Fruit fly (Drosophila melanogaster) whole organism, embryonic: ENCODE results near the gene mRpL16.

Experiments used
- B-H1 ChIP-seq: fragments of 200-800 bp; sonication (Bioruptor generic); IDR thresholded peaks from 3 replicates; pipeline ENCODE4 v1.3.6; 2022; ENCODE audit warnings: missing biosample characterization, missing genetic modification characterization
- BtbVII ChIP-seq: fragments of 200-800 bp; sonication (Bioruptor generic); optimal IDR thresholded peaks from 3 replicates; lab custom pipeline; 2017; ENCODE audit warnings: missing biosample characterization, mild to moderate bottlenecking, missing genetic modification characterization
- CG11093 ChIP-seq: fragments of 200-800 bp; sonication (Bioruptor generic); IDR thresholded peaks from 3 replicates; pipeline ENCODE4 v1.3.6; 2022; ENCODE audit warnings: missing biosample characterization, missing genetic modification characterization
- CG11723 ChIP-seq: fragments of 200-800 bp; sonication (Bioruptor generic); optimal IDR thresholded peaks from 2 replicates; lab custom pipeline; 2017; ENCODE audit warnings: missing biosample characterization, mild to moderate bottlenecking, missing genetic modification characterization
- CG12769 ChIP-seq: fragments of 200-800 bp; sonication (Bioruptor generic); optimal IDR thresholded peaks from 2 replicates; lab custom pipeline; 2019; ENCODE audit warnings: missing biosample characterization, mild to moderate bottlenecking, missing genetic modification characterization, moderate library complexity
- CG13296 ChIP-seq: fragments of 200-800 bp; sonication (Bioruptor generic); optimal IDR thresholded peaks from 3 replicates; lab custom pipeline; 2018; ENCODE audit warnings: missing biosample characterization, mild to moderate bottlenecking, missing genetic modification characterization
- CG14965 ChIP-seq: fragments of 200-800 bp; sonication (Bioruptor generic); optimal IDR thresholded peaks from 2 replicates; lab custom pipeline; 2016; ENCODE audit warnings: missing biosample characterization, missing genetic modification characterization, borderline replicate concordance
- CG15479 ChIP-seq: fragments of 200-800 bp; sonication (Bioruptor generic); optimal IDR thresholded peaks from 3 replicates; lab custom pipeline; 2019; ENCODE audit warnings: missing biosample characterization, mild to moderate bottlenecking, missing genetic modification characterization, moderate library complexity
- CG1602 ChIP-seq: fragments of 200-800 bp; sonication (Bioruptor generic); optimal IDR thresholded peaks from 3 replicates; lab custom pipeline; 2016; ENCODE audit warnings: missing biosample characterization, missing genetic modification characterization
- CG17328 ChIP-seq: fragments of 200-800 bp; sonication (Bioruptor generic); IDR thresholded peaks from 2 replicates; pipeline ENCODE4 v1.3.6; 2022; ENCODE audit warnings: missing biosample characterization, missing genetic modification characterization
- CG17612 ChIP-seq: fragments of 200-800 bp; sonication (Bioruptor generic); IDR thresholded peaks from 2 replicates; pipeline ENCODE4 v1.3.6; 2022; ENCODE audit warnings: missing biosample characterization, missing genetic modification characterization
- CG3995 ChIP-seq: fragments of 200-800 bp; sonication (Bioruptor generic); optimal IDR thresholded peaks from 3 replicates; lab custom pipeline; 2016; ENCODE audit warnings: missing biosample characterization, missing genetic modification characterization
- CG4360 ChIP-seq: fragments of 200-800 bp; sonication (Bioruptor generic); IDR thresholded peaks from 2 replicates; pipeline ENCODE4 v1.3.6; 2022; ENCODE audit warnings: missing biosample characterization, missing genetic modification characterization
- CG43689 ChIP-seq: fragments of 200-800 bp; sonication (Bioruptor generic); IDR thresholded peaks from 2 replicates; pipeline ENCODE4 v1.3.6; 2022; ENCODE audit warnings: missing biosample characterization, missing genetic modification characterization
- CG6683 ChIP-seq: fragments of 200-800 bp; sonication (Bioruptor generic); optimal IDR thresholded peaks from 2 replicates; lab custom pipeline; 2017; ENCODE audit warnings: missing biosample characterization, mild to moderate bottlenecking, missing genetic modification characterization, missing genetic modification reagents
- CG6689 ChIP-seq: fragments of 200-800 bp; sonication (Bioruptor generic); IDR thresholded peaks from 2 replicates; pipeline ENCODE4 v1.3.6; 2022; ENCODE audit warnings: missing biosample characterization, missing genetic modification characterization
- CG8478 ChIP-seq: fragments of >200 bp; optimal IDR thresholded peaks from 2 replicates; lab custom pipeline; 2018
- CG8924 ChIP-seq: fragments of 200-800 bp; optimal IDR thresholded peaks from 3 replicates; lab custom pipeline; 2019; ENCODE audit warnings: missing biosample characterization, mild to moderate bottlenecking, missing genetic modification characterization, moderate library complexity
- CG9876 ChIP-seq: fragments of 200-800 bp; sonication (Bioruptor generic); optimal IDR thresholded peaks from 2 replicates; lab custom pipeline; 2016; ENCODE audit warnings: missing biosample characterization, missing genetic modification characterization
- Dbx ChIP-seq: fragments of 200-800 bp; sonication (Bioruptor generic); IDR thresholded peaks from 3 replicates; pipeline ENCODE4 v1.3.6; 2022; ENCODE audit warnings: missing biosample characterization, missing genetic modification characterization
- Dek ChIP-seq: fragments of 200-800 bp; sonication (Bioruptor generic); optimal IDR thresholded peaks from 3 replicates; lab custom pipeline; 2019; ENCODE audit warnings: missing biosample characterization, mild to moderate bottlenecking, missing genetic modification characterization, moderate library complexity
- HLH54F ChIP-seq: fragments of 200-800 bp; sonication (Bioruptor generic); optimal IDR thresholded peaks from 3 replicates; lab custom pipeline; 2016; ENCODE audit warnings: missing biosample characterization, missing genetic modification characterization
- Mad ChIP-seq: fragments of 200-800 bp; sonication (Bioruptor generic); optimal IDR thresholded peaks from 2 replicates; lab custom pipeline; 2016; ENCODE audit warnings: missing biosample characterization, missing genetic modification characterization
- Mes4 ChIP-seq: fragments of 200-800 bp; sonication (Bioruptor generic); optimal IDR thresholded peaks from 2 replicates; lab custom pipeline; 2016; ENCODE audit warnings: missing biosample characterization, missing genetic modification characterization
- NK7.1 ChIP-seq: fragments of 200-800 bp; sonication (Bioruptor generic); optimal IDR thresholded peaks from 3 replicates; lab custom pipeline; 2016; ENCODE audit warnings: missing biosample characterization, missing genetic modification characterization
- Side ChIP-seq: fragments of 200-800 bp; sonication (Bioruptor generic); optimal IDR thresholded peaks from 2 replicates; lab custom pipeline; 2016; ENCODE audit warnings: missing biosample characterization, missing genetic modification characterization
- Stat92E ChIP-seq, 3 experiments: fragments of >200 bp in 2 of 3; fragments of 200-800 bp in 1 of 3; sonication (Bioruptor generic) in 1 of 3; optimal IDR thresholded peaks; 2 replicates each; lab custom pipeline; 2017 to 2019; ENCODE audit warnings: missing biosample characterization in 3 of 3, missing genetic modification characterization in 3 of 3, mild to moderate bottlenecking in 1 of 3, moderate library complexity in 1 of 3
- Vsx1 ChIP-seq: fragments of 200-800 bp; sonication (Bioruptor generic); optimal IDR thresholded peaks from 2 replicates; lab custom pipeline; 2017; ENCODE audit warnings: missing biosample characterization, mild to moderate bottlenecking, missing genetic modification characterization, missing genetic modification reagents
- ase ChIP-seq: fragments of 200-800 bp; sonication (Bioruptor generic); IDR thresholded peaks from 3 replicates; pipeline ENCODE4 v1.3.6; 2022; ENCODE audit warnings: missing biosample characterization, missing genetic modification characterization
- bowl ChIP-seq: fragments of 200-800 bp; sonication (Bioruptor generic); IDR thresholded peaks from 2 replicates; pipeline ENCODE4 v1.3.6; 2022; ENCODE audit warnings: missing biosample characterization, missing genetic modification characterization
- btn ChIP-seq: fragments of 200-800 bp; sonication (Bioruptor generic); optimal IDR thresholded peaks from 2 replicates; lab custom pipeline; 2016; ENCODE audit warnings: missing biosample characterization, missing genetic modification characterization
- caup ChIP-seq: fragments of 200-800 bp; sonication (Bioruptor generic); optimal IDR thresholded peaks from 3 replicates; lab custom pipeline; 2017; ENCODE audit warnings: missing biosample characterization, mild to moderate bottlenecking, missing genetic modification characterization, moderate library complexity; ENCODE audit not compliant: severe bottlenecking
- cg ChIP-seq: fragments of 200-800 bp; sonication (Bioruptor generic); optimal IDR thresholded peaks from 3 replicates; lab custom pipeline; 2019; ENCODE audit warnings: missing biosample characterization, mild to moderate bottlenecking, missing genetic modification characterization, moderate library complexity
- dan ChIP-seq: fragments of 200-800 bp; sonication (Bioruptor generic); IDR thresholded peaks from 2 replicates; pipeline ENCODE4 v1.3.6; 2022; ENCODE audit warnings: missing biosample characterization, missing genetic modification characterization
- dm ChIP-seq: fragments of 200-800 bp; sonication (Bioruptor generic); optimal IDR thresholded peaks from 3 replicates; lab custom pipeline; 2016; ENCODE audit warnings: missing biosample characterization, missing genetic modification characterization
- dmrt99B ChIP-seq: fragments of 200-800 bp; sonication (Bioruptor generic); optimal IDR thresholded peaks from 2 replicates; lab custom pipeline; 2018; ENCODE audit warnings: missing biosample characterization, mild to moderate bottlenecking, missing genetic modification characterization, moderate library complexity
- emc ChIP-seq: fragments of 200-800 bp; sonication (Bioruptor generic); optimal IDR thresholded peaks from 2 replicates; lab custom pipeline; 2016; ENCODE audit warnings: missing biosample characterization, missing genetic modification characterization
- ftz-f1 ChIP-seq: fragments of 200-800 bp; sonication (Bioruptor generic); optimal IDR thresholded peaks from 2 replicates; lab custom pipeline; 2016; ENCODE audit warnings: missing biosample characterization, missing genetic modification characterization
- jing ChIP-seq: fragments of 200-800 bp; sonication (Bioruptor generic); optimal IDR thresholded peaks from 2 replicates; lab custom pipeline; 2018; ENCODE audit warnings: missing biosample characterization, mild to moderate bottlenecking, missing genetic modification characterization
- lbe ChIP-seq: fragments of 200-800 bp; sonication (Bioruptor generic); optimal IDR thresholded peaks from 2 replicates; lab custom pipeline; 2016; ENCODE audit warnings: missing biosample characterization, mild to moderate bottlenecking, missing genetic modification characterization
- nau ChIP-seq: fragments of 200-800 bp; sonication (Bioruptor generic); optimal IDR thresholded peaks from 3 replicates; lab custom pipeline; 2017; ENCODE audit warnings: missing biosample characterization, mild to moderate bottlenecking, missing genetic modification characterization, missing genetic modification reagents
- nerfin-1 ChIP-seq: fragments of 200-800 bp; sonication (Bioruptor generic); optimal IDR thresholded peaks from 3 replicates; lab custom pipeline; 2019; ENCODE audit warnings: missing biosample characterization, mild to moderate bottlenecking, missing genetic modification characterization, moderate library complexity
- pfk ChIP-seq: fragments of 200-800 bp; sonication (Bioruptor generic); optimal IDR thresholded peaks from 2 replicates; lab custom pipeline; 2018; ENCODE audit warnings: missing biosample characterization, mild to moderate bottlenecking, missing genetic modification characterization, moderate library complexity
- pros ChIP-seq: fragments of 200-800 bp; sonication (Bioruptor generic); optimal IDR thresholded peaks from 3 replicates; lab custom pipeline; 2019; ENCODE audit warnings: missing biosample characterization, mild to moderate bottlenecking, missing genetic modification characterization, moderate library complexity
- slp2 ChIP-seq: fragments of 200-800 bp; sonication (Bioruptor generic); optimal IDR thresholded peaks from 2 replicates; lab custom pipeline; 2016; ENCODE audit warnings: missing biosample characterization, missing genetic modification characterization
- sna ChIP-seq: fragments of 200-800 bp; sonication (Bioruptor generic); IDR thresholded peaks from 2 replicates; pipeline ENCODE4 v1.3.6; 2022; ENCODE audit warnings: missing biosample characterization, missing genetic modification characterization; ENCODE audit not compliant: partially characterized antibody
- tap ChIP-seq: fragments of 200-800 bp; optimal IDR thresholded peaks from 3 replicates; lab custom pipeline; 2019; ENCODE audit warnings: missing biosample characterization, mild to moderate bottlenecking, missing genetic modification characterization, moderate library complexity
- zfh1 ChIP-seq: fragments of 200-800 bp; sonication (Bioruptor generic); IDR thresholded peaks from 3 replicates; pipeline ENCODE4 v1.3.6; 2022; ENCODE audit warnings: missing biosample characterization, missing genetic modification characterization

The mRpL16 gene

dm6 chrX:1877107-1877736, 12.8 kb upstream of the mRpL16 start, which contains the start of the genes CG14817 and CG14805 (continued):
- TF ChIP-seq dm (GFP tag; lab: Kevin White, UChicago) (peak; percentile 38), CG11723 (GFP tag; lab: Kevin White, UChicago) (peak; percentile 62), CG17612 (no peak), CG9876 (GFP tag; lab: Kevin White, UChicago) (no peak), CG11093 (GFP tag; lab: Robert Waterston, UW) (no peak), btn (GFP tag; lab: Kevin White, UChicago) (no peak), CG6683 (GFP tag; lab: Kevin White, UChicago) (peak; percentile 69), CG43689 (GFP tag; lab: Robert Waterston, UW) (no peak), NK7.1 (GFP tag; lab: Kevin White, UChicago) (peak; percentile 2), CG14965 (GFP tag; lab: Kevin White, UChicago) (no peak), CG8478 (lab: Kevin White, UChicago) (no peak), CG8924 (peak; percentile 68), CG17328 (GFP tag; lab: Robert Waterston, UW) (peak; percentile 58), Vsx1 (no peak)

- TF ChIP-seq caup (GFP tag; lab: Kevin White, UChicago) (peak; percentile 72), dan (GFP tag; lab: Robert Waterston, UW) (no peak), emc (GFP tag; lab: Kevin White, UChicago) (peak; percentile 12), Stat92E (GFP tag; optimal IDR thresholded peaks at IDR 0.05; lab: Kevin White, UChicago) (no peak), BtbVII (peak; percentile 25), Side (peak; percentile 63), tap (no peak), jing (GFP tag; lab: Kevin White, UChicago) (no peak), zfh1 (GFP tag; lab: Robert Waterston, UW) (peak; percentile 77; the same call in 2 of the 3 replicates), cg (GFP tag; lab: Kevin White, UChicago) (no peak), CG15479 (GFP tag; lab: Kevin White, UChicago) (no peak), nerfin-1 (tag; lab: Kevin White, UChicago) (no peak), Mes4 (GFP tag; lab: Kevin White, UChicago) (peak; percentile 4), CG1602 (peak; percentile 59), CG3995 (GFP tag; lab: Kevin White, UChicago) (peak; percentile 63), slp2 (GFP tag; lab: Kevin White, UChicago) (peak; percentile 68), Mad (GFP tag; lab: Kevin White, UChicago) (peak; percentile 53), bowl (GFP tag; lab: Robert Waterston, UW) (peak; percentile 38; the same call in 1 of the 2 replicates), HLH54F (GFP tag; lab: Kevin White, UChicago) (peak; percentile 44), lbe (GFP tag; lab: Kevin White, UChicago) (peak; percentile 54), CG12769 (tag; lab: Kevin White, UChicago) (no peak), CG6689 (peak; percentile 56), pfk (no peak), Dbx (peak; percentile 72), pros (GFP tag; lab: Kevin White, UChicago) (no peak), nau (no peak), CG13296 (peak; percentile 32), dmrt99B (tag; lab: Kevin White, UChicago) (no peak), sna (peak; percentile 86), Dek (tag; lab: Kevin White, UChicago) (peak; percentile 29), ftz-f1 (GFP tag; lab: Kevin White, UChicago) (no peak), ase (0 out of 3 replicates have a peak, but pooled peaks have one; percentile 25), CG17612 (0 out of 2 replicates have a peak, but pooled peaks have one; percentile 17), CG43689 (GFP tag; lab: Robert Waterston, UW) (0 out of 2 replicates have a peak, but pooled peaks have one; percentile 22), CG4360 (GFP tag; lab: Robert Waterston, UW) (no peak), B-H1 (GFP tag; lab: Robert Waterston, UW) (peak; percentile 28; the same call in 1 of the 3 replicates)
These were observed 10.4 kb upstream of the mRpL16 start, which contains the start of gene CG14818 for dm6 chrX:1879606-1880110. TSS of gene CG14818 (minus strand) at chrX:1879774.
